Worm (Caenorhabditis elegans) whole organism, mixed stage, embryonic: Measurements from ENCODE around the gene acy-4.
A peak's percentile ranks its signal among the peaks of the same experiment; 100 is the strongest.
"Not testable (repeated sequence)": the region's sequence is repeated elsewhere in the genome, so short reads cannot be mapped to it uniquely, and the experiment has no call there.

Source experiments
- M03D4.4 ChIP-seq: sonication (generic microtip); optimal IDR thresholded peaks from 2 replicates; lab custom pipeline; 2017; ENCODE audit warnings: mild to moderate bottlenecking, missing genetic modification characterization, missing compliant biosample characterization
- bed-3 ChIP-seq: fragments of 200-800 bp; sonication (Bioruptor generic); optimal IDR thresholded peaks from 3 replicates; lab custom pipeline; 2018; ENCODE audit warnings: mild to moderate bottlenecking, missing genetic modification characterization, moderate library complexity, missing compliant biosample characterization
- blmp-1 ChIP-seq: fragments of 150-350 bp; optimal IDR thresholded peaks from 2 replicates; lab custom pipeline; 2014; ENCODE audit warnings: missing biosample characterization, missing genetic modification characterization
- ceh-39 ChIP-seq: fragments of 150-350 bp; optimal IDR thresholded peaks from 2 replicates; lab custom pipeline; 2014; ENCODE audit warnings: missing biosample characterization, missing genetic modification characterization
- ceh-83 ChIP-seq: fragments of 200-800 bp; sonication (Bioruptor generic); optimal IDR thresholded peaks from 2 replicates; lab custom pipeline; 2018; ENCODE audit warnings: mild to moderate bottlenecking, missing genetic modification characterization, missing compliant biosample characterization
- ces-1 ChIP-seq: fragments of 150-350 bp; optimal IDR thresholded peaks from 2 replicates; lab custom pipeline; 2014; ENCODE audit warnings: missing biosample characterization, missing genetic modification reagents, missing genetic modification characterization
- cnd-1 ChIP-seq: fragments of 200-800 bp; sonication (Bioruptor generic); optimal IDR thresholded peaks from 2 replicates; lab custom pipeline; 2018; ENCODE audit warnings: mild to moderate bottlenecking, missing genetic modification characterization, missing compliant biosample characterization
- elt-1 ChIP-seq: sonication (generic microtip); optimal IDR thresholded peaks from 2 replicates; lab custom pipeline; 2017; ENCODE audit warnings: missing genetic modification characterization, mild to moderate bottlenecking, missing compliant biosample characterization, antibody characterized with exemption, moderate library complexity, borderline replicate concordance; ENCODE audit not compliant: insufficient read depth
- elt-3 ChIP-seq: fragments of 150-350 bp; optimal IDR thresholded peaks from 2 replicates; lab custom pipeline; 2014; ENCODE audit warnings: missing biosample characterization, missing genetic modification characterization
- flh-1 ChIP-seq: fragments of 200-800 bp; sonication (Bioruptor generic); optimal IDR thresholded peaks from 2 replicates; lab custom pipeline; 2018; ENCODE audit warnings: mild to moderate bottlenecking, missing genetic modification characterization, moderate library complexity, missing compliant biosample characterization
- ham-2 ChIP-seq: fragments of 200-800 bp; sonication (Bioruptor generic); optimal IDR thresholded peaks from 2 replicates; lab custom pipeline; 2018; ENCODE audit warnings: mild to moderate bottlenecking, missing genetic modification characterization, missing compliant biosample characterization
- hlh-1 ChIP-seq: fragments of 150-350 bp; optimal IDR thresholded peaks from 2 replicates; lab custom pipeline; 2014; ENCODE audit warnings: missing biosample characterization, missing genetic modification reagents, missing genetic modification characterization
- lin-13 ChIP-seq: fragments of 150-350 bp; optimal IDR thresholded peaks from 2 replicates; lab custom pipeline; 2014; ENCODE audit warnings: missing biosample characterization, missing genetic modification characterization
- lin-32 ChIP-seq: fragments of 200-800 bp; sonication (Bioruptor generic); optimal IDR thresholded peaks from 2 replicates; lab custom pipeline; 2018; ENCODE audit warnings: mild to moderate bottlenecking, missing genetic modification characterization, missing compliant biosample characterization
- mls-2 ChIP-seq: sonication (generic microtip); optimal IDR thresholded peaks from 2 replicates; lab custom pipeline; 2016; ENCODE audit warnings: mild to moderate bottlenecking, missing genetic modification characterization, moderate library complexity, missing compliant biosample characterization
- nhr-12 ChIP-seq: fragments of 150-350 bp; optimal IDR thresholded peaks from 2 replicates; lab custom pipeline; 2014; ENCODE audit warnings: missing biosample characterization, missing genetic modification characterization
- nhr-2 ChIP-seq: fragments of 150-350 bp; optimal IDR thresholded peaks from 2 replicates; lab custom pipeline; 2014; ENCODE audit warnings: missing biosample characterization, missing genetic modification characterization
- nhr-237 ChIP-seq: fragments of 150-350 bp; optimal IDR thresholded peaks from 2 replicates; lab custom pipeline; 2014; ENCODE audit warnings: missing biosample characterization, missing genetic modification characterization
- nhr-28 ChIP-seq: fragments of 150-350 bp; optimal IDR thresholded peaks from 2 replicates; lab custom pipeline; 2014; ENCODE audit warnings: missing biosample characterization, missing genetic modification characterization
- nhr-76 ChIP-seq: sonication (generic microtip); optimal IDR thresholded peaks from 2 replicates; lab custom pipeline; 2017; ENCODE audit warnings: missing biosample characterization, missing genetic modification characterization
- pha-4 ChIP-seq: fragments of 150-350 bp; optimal IDR thresholded peaks from 2 replicates; lab custom pipeline; 2018; ENCODE audit warnings: missing biosample characterization, missing genetic modification reagents, missing genetic modification characterization
- sem-2 ChIP-seq: fragments of 200-800 bp; sonication (Bioruptor generic); optimal IDR thresholded peaks from 2 replicates; lab custom pipeline; 2018; ENCODE audit warnings: mild to moderate bottlenecking, missing genetic modification characterization, missing compliant biosample characterization
- snpc-4 ChIP-seq: fragments of 150-350 bp; optimal IDR thresholded peaks from 2 replicates; lab custom pipeline; 2014; ENCODE audit warnings: missing biosample characterization, missing genetic modification characterization
- unc-120 ChIP-seq: sonication (generic microtip); optimal IDR thresholded peaks from 2 replicates; lab custom pipeline; 2017; ENCODE audit warnings: missing genetic modification characterization, missing compliant biosample characterization; ENCODE audit not compliant: poor library complexity, severe bottlenecking
- unc-39 ChIP-seq: fragments of 150-350 bp; optimal IDR thresholded peaks from 2 replicates; lab custom pipeline; 2014; ENCODE audit warnings: missing biosample characterization, missing genetic modification characterization
- ztf-11 ChIP-seq: fragments of 150-350 bp; optimal IDR thresholded peaks from 2 replicates; lab custom pipeline; 2014; ENCODE audit warnings: missing biosample characterization, missing genetic modification characterization

Gene acy-4

DNA sequence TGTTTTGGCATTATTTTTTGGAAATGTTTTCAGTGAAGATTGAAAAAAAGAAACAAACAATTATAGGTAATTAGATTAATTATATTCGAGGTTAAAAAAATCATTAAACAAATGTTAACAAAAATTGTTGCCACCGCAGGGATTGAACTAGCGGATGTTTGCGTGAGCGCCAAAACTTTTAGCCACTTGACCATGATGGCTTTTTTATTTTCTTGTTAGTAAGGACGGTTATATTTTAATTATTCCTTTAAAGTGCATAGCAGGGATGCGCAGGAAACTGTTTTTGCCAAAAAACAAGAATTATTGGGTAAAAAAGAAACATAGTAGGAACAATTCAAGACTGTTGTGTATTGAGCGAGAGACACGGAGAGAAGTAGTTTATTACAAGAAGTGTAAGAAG, 36.6 kb upstream of the acy-4 start:
- TF ChIP-seq lin-13 (tag; lab: Kevin White, UChicago) (no peak), ceh-83 (GFP tag; lab: Kevin White, UChicago) (no peak), cnd-1 (tag; lab: Kevin White, UChicago) (no peak), ceh-39 (tag; lab: Kevin White, UChicago) (no peak), nhr-12 (tag; lab: Kevin White, UChicago) (no peak), hlh-1 (tag; lab: Kevin White, UChicago) (no peak), nhr-28 (tag; lab: Kevin White, UChicago) (no peak), nhr-237 (tag; lab: Kevin White, UChicago) (no peak), ces-1 (no peak), nhr-76 (tag; lab: Kevin White, UChicago) (no peak), unc-39 (no peak), sem-2 (no peak), ham-2 (no peak), bed-3 (GFP tag; lab: Kevin White, UChicago) (no peak), pha-4 (no peak)

DNA sequence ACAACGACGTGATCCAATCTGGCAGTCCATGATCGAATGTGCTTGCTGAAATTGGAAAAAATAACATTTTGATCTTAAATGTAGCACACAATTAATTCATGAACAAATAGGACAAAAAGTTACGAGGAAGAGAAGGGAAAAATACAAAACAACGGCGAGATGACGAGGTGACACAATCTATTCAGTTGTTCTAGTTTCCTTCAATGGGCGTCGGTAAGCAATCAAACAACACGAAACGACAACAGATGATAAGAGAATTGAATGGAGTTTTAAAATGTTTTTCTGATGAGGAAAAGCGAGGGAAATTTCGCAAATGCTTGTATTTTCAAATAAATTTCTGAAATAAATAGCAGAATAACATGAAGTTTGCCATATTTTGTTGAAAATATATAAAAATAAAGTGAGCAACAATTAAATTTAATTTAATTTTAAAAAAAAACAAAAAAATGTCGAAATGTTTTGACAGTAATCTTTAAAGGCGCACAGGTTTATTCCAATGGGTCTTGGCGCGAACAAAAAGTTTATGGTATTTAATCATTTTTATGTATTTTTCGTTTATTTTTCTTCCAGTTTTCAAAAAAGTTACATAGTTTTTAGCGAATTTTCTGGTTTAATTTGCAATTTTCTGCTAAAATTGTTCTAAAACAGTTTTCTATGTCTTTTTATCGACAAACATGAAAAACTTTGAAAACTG, 35.5 kb upstream of the acy-4 start, which contains the start of gene C14C11.7:
Gene C14C11.7 (minus strand): TSS at position 51 of the 694 bp plus-strand sequence.
- no peak for TF ChIP-seq unc-120 (tag; lab: Kevin White, UChicago)
- TF ChIP-seq nhr-2 (tag; lab: Kevin White, UChicago) = no peak
- no peak for TF ChIP-seq hlh-1 (tag; lab: Kevin White, UChicago)
- TF ChIP-seq flh-1 (GFP tag; lab: Kevin White, UChicago) = no peak
- TF ChIP-seq elt-3 = no peak
- no peak for TF ChIP-seq bed-3 (GFP tag; lab: Kevin White, UChicago)
- TF ChIP-seq snpc-4 (tag; lab: Kevin White, UChicago) = no peak
- no peak for TF ChIP-seq blmp-1
- TF ChIP-seq mls-2 (tag; lab: Kevin White, UChicago) = no peak
- no peak for TF ChIP-seq lin-32 (GFP tag; lab: Kevin White, UChicago)
- no peak for TF ChIP-seq cnd-1 (tag; lab: Kevin White, UChicago)
- TF ChIP-seq pha-4 = no peak
- no peak for TF ChIP-seq nhr-76 (tag; lab: Kevin White, UChicago)
- no peak for TF ChIP-seq elt-1 (tag; lab: Kevin White, UChicago)
- no peak for TF ChIP-seq M03D4.4
- no peak for TF ChIP-seq ztf-11 (tag; lab: Kevin White, UChicago)
- no peak for TF ChIP-seq ceh-39 (tag; lab: Kevin White, UChicago)

DNA sequence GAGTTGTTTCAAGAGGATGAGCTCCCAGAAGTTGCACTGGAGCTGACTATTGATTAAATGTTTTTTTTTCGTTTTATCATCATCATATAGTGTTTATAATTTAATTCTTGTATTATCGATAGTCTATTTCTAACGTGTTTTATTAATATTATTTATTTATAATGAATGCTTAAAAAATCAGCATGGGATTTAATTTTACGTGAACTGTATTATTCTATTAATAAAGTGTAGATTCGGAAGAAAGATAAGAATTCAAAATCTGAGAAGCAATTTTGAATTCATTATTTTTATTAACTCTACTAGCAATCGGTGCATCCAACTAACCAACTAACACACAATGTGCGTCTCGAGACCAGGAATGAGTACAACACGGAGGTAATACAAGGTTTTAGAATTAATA, 32.6 kb upstream of the acy-4 start, which contains the start of gene C14C11.1:
Gene C14C11.1 (plus strand): TSS at position 301 of the 400 bp plus-strand sequence.
- TF ChIP-seq mls-2 (tag; lab: Kevin White, UChicago); sem-2; elt-1 (tag; lab: Kevin White, UChicago): not testable (repeated sequence)

DNA sequence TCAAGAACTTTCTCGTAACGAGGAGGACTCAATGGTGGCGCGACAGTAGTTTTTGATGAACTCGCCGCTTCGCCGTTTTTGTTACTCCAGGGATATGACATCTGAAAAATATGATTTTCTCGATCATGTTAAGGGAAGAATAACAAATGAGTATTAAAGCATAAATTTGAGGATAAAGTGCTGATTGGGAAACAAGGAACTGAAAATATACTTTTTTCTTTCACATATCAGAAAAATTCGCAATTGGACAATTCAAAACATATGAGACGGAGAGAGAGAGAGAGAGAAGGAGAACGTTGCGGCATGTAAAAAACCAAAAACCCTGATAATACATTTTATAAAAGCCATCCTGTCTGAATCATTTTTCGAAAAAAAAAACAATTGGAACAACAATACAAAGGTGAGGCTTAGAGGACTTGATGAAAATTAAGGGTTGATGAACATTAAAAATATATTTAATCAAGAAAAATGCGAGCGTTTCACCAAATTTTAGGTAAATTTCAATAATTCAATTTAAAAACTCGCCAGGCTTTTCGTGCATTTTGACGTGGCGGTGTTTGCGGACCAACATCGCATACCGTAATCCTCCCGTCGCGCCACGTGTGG, 30.0 kb upstream of the acy-4 start, which contains the start of the genes mut-14 and C14C11.2:
Gene mut-14 (minus strand): TSS at position 101 of the 606 bp plus-strand sequence.
Gene C14C11.2 (plus strand): TSS at position 556 of the 606 bp plus-strand sequence.
- TF ChIP-seq nhr-2 (tag; lab: Kevin White, UChicago) (no peak), ham-2 (no peak)

DNA sequence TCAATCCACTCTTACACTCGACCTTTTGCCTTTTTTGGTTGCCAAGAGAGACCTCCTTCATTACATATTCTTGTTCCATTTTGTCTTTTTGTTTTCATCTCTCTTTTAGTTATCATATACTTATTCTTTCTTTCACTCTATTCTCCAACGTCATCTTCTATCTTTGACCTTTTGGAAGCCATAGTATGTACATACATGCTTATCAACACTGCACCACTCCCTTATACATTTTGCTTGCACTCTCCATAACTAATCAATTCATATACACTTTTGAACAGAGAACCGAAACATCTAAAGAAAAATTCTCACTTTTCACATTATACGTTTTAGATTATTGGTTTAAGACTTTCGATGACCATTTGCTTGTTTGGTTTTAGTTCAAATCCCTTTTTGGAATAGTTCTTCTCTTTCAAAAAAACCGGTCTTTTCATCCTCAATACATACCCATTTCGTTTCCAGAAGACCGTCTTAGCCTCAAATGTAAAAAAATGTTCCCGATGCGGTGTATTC, 23.4 kb upstream of the acy-4 start, which contains the start of gene hex-2:
Gene hex-2 (plus strand): TSS at position 460 of the 510 bp plus-strand sequence.
- no peak for TF ChIP-seq nhr-28 (tag; lab: Kevin White, UChicago)
- TF ChIP-seq elt-1 (tag; lab: Kevin White, UChicago) = no peak
- no peak for TF ChIP-seq hlh-1 (tag; lab: Kevin White, UChicago)
- no peak for TF ChIP-seq ham-2

DNA sequence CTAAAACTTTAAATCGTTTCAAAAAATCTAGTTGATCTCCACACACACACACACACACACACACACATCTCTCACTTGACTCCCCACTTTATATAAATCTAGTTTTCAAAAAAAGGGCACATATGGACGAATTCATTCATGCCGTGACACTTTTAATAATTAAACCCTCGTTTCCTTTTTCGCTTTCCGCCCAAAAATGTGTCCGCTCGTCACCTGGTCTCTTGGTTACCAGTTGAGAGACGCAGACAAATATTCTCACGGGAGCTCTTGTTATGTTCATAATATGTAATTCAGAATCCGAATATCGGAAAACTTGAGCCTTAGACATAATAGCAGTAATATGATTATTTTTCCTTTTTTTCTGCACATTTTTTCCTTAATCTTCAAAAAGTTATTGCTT, 21.2 kb upstream of the acy-4 start:
- TF ChIP-seq ces-1 (peak; percentile 3), ceh-39 (tag; lab: Kevin White, UChicago) (no peak), mls-2 (tag; lab: Kevin White, UChicago) (no peak)
